Worm (Caenorhabditis elegans) whole organism, L3 larva: ENCODE data around the gene natc-2.

ENCODE experiments used
- ceh-28 ChIP-seq: fragments of 150-350 bp; optimal IDR thresholded peaks from 2 replicates; lab custom pipeline; 2014; ENCODE audit warnings: missing biosample characterization, missing genetic modification reagents, missing genetic modification characterization
- ceh-9 ChIP-seq: sonication (generic microtip); optimal IDR thresholded peaks from 2 replicates; lab custom pipeline; 2018; ENCODE audit warnings: missing biosample characterization, missing genetic modification characterization
- elt-3 ChIP-seq, 3 experiments: fragments of 150-350 bp in 1 of 3; sonication (generic microtip) in 2 of 3; optimal IDR thresholded peaks; 2 replicates in 2 of 3; 4 replicates in 1 of 3; lab custom pipeline; 2014 to 2017; ENCODE audit warnings: missing biosample characterization in 3 of 3, missing genetic modification characterization in 3 of 3
- fkh-10 ChIP-seq: sonication (generic microtip); optimal IDR thresholded peaks from 2 replicates; lab custom pipeline; 2017; ENCODE audit warnings: missing biosample characterization, missing genetic modification reagents, missing genetic modification characterization
- lin-15B ChIP-seq: fragments of 150-350 bp; optimal IDR thresholded peaks from 2 replicates; lab custom pipeline; 2014; ENCODE audit warnings: missing biosample characterization, missing genetic modification characterization
- lin-39 ChIP-seq: fragments of 150-350 bp; optimal IDR thresholded peaks from 2 replicates; lab custom pipeline; 2018; ENCODE audit warnings: missing biosample characterization, missing genetic modification reagents, missing genetic modification characterization
- mml-1 ChIP-seq: fragments of 150-350 bp; sonication (generic microtip); optimal IDR thresholded peaks from 3 replicates; lab custom pipeline; 2014; ENCODE audit warnings: missing biosample characterization, missing genetic modification characterization
- nfya-1 ChIP-seq: sonication (generic microtip); optimal IDR thresholded peaks from 2 replicates; lab custom pipeline; 2017; ENCODE audit warnings: missing genetic modification characterization, mild to moderate bottlenecking, missing compliant biosample characterization, antibody characterized with exemption, moderate library complexity; ENCODE audit not compliant: insufficient read depth
- nhr-77 ChIP-seq: fragments of 150-350 bp; optimal IDR thresholded peaks from 2 replicates; lab custom pipeline; 2014; ENCODE audit warnings: missing biosample characterization, missing genetic modification characterization
- pha-4 ChIP-seq: fragments of 150-350 bp; optimal IDR thresholded peaks from 2 replicates; lab custom pipeline; 2014; ENCODE audit warnings: missing biosample characterization, missing genetic modification reagents, missing genetic modification characterization

ce11 chrV:5271487-5271886 is 2.4 kb upstream of the natc-2 start:
- TF ChIP-seq fkh-10 (GFP tag; lab: Kevin White, UChicago) = no peak
- no peak for TF ChIP-seq ceh-9 (tag; lab: Kevin White, UChicago)
- TF ChIP-seq nhr-77 (tag; lab: Kevin White, UChicago) = no peak
- TF ChIP-seq pha-4 (tag; lab: Kevin White, UChicago) = peak; percentile 61
- TF ChIP-seq nfya-1 (tag; lab: Kevin White, UChicago) = peak; percentile 60
- TF ChIP-seq elt-3 (tag; optimal IDR thresholded peaks at IDR 0.05; lab: Kevin White, UChicago) = peak in 1 of 3 experiments; percentile 10
- no peak for TF ChIP-seq lin-15B (tag; lab: Kevin White, UChicago)
- peak; percentile 80 for TF ChIP-seq mml-1 (tag; lab: Kevin White, UChicago)
- TF ChIP-seq ceh-28 = no peak
- TF ChIP-seq lin-39 = peak; percentile 28
